Worm (Caenorhabditis elegans) whole organism, L3 larva: ENCODE measurements around the gene math-7.

Experiments
- R02D3.7 ChIP-seq: fragments of 150-350 bp; optimal IDR thresholded peaks from 2 replicates; lab custom pipeline; 2014; ENCODE audit warnings: missing biosample characterization, missing genetic modification characterization
- ZK546.5 ChIP-seq: sonication (generic microtip); optimal IDR thresholded peaks from 2 replicates; lab custom pipeline; 2017; ENCODE audit warnings: missing biosample characterization, missing genetic modification characterization
- aly-2 ChIP-seq: fragments of 150-350 bp; optimal IDR thresholded peaks from 2 replicates; lab custom pipeline; 2014; ENCODE audit warnings: missing biosample characterization, missing genetic modification characterization
- ama-1 ChIP-seq: fragments of 150-350 bp; optimal IDR thresholded peaks from 2 replicates; lab custom pipeline; 2018
- ceh-28 ChIP-seq: fragments of 150-350 bp; optimal IDR thresholded peaks from 2 replicates; lab custom pipeline; 2014; ENCODE audit warnings: missing biosample characterization, missing genetic modification reagents, missing genetic modification characterization
- ceh-82 ChIP-seq: fragments of 150-350 bp; optimal IDR thresholded peaks from 2 replicates; lab custom pipeline; 2014; ENCODE audit warnings: missing biosample characterization, missing genetic modification characterization
- egl-27 ChIP-seq: sonication (generic microtip); optimal IDR thresholded peaks from 4 replicates; lab custom pipeline; 2017; ENCODE audit warnings: missing biosample characterization, missing genetic modification reagents, missing genetic modification characterization
- egl-5 ChIP-seq: fragments of 150-350 bp; optimal IDR thresholded peaks from 2 replicates; lab custom pipeline; 2017; ENCODE audit warnings: missing biosample characterization, missing genetic modification reagents, missing genetic modification characterization, inconsistent platforms
- elt-2 ChIP-seq: sonication (generic microtip); optimal IDR thresholded peaks from 2 replicates; lab custom pipeline; 2016; ENCODE audit warnings: missing genetic modification reagents, mild to moderate bottlenecking, missing genetic modification characterization, missing compliant biosample characterization
- elt-3 ChIP-seq, 3 experiments: fragments of 150-350 bp in 1 of 3; sonication (generic microtip) in 2 of 3; optimal IDR thresholded peaks; 2 replicates in 2 of 3; 4 replicates in 1 of 3; lab custom pipeline; 2014 to 2017; ENCODE audit warnings: missing biosample characterization in 3 of 3, missing genetic modification characterization in 3 of 3
- eor-1 ChIP-seq, 2 experiments: fragments of 150-350 bp; optimal IDR thresholded peaks; 2 replicates each; lab custom pipeline; 2014 to 2018; ENCODE audit warnings: missing biosample characterization in 2 of 2, missing genetic modification characterization in 2 of 2
- fkh-10 ChIP-seq: sonication (generic microtip); optimal IDR thresholded peaks from 2 replicates; lab custom pipeline; 2017; ENCODE audit warnings: missing biosample characterization, missing genetic modification reagents, missing genetic modification characterization
- fos-1 ChIP-seq: fragments of 150-350 bp; optimal IDR thresholded peaks from 2 replicates; lab custom pipeline; 2014; ENCODE audit warnings: missing biosample characterization, missing genetic modification characterization
- jun-1 ChIP-seq: fragments of 150-350 bp; optimal IDR thresholded peaks from 2 replicates; lab custom pipeline; 2014; ENCODE audit warnings: missing biosample characterization, missing genetic modification reagents, missing genetic modification characterization
- lin-15B ChIP-seq: fragments of 150-350 bp; optimal IDR thresholded peaks from 2 replicates; lab custom pipeline; 2014; ENCODE audit warnings: missing biosample characterization, missing genetic modification characterization
- lin-39 ChIP-seq: fragments of 150-350 bp; optimal IDR thresholded peaks from 2 replicates; lab custom pipeline; 2018; ENCODE audit warnings: missing biosample characterization, missing genetic modification reagents, missing genetic modification characterization
- mdl-1 ChIP-seq: fragments of 150-350 bp; optimal IDR thresholded peaks from 2 replicates; lab custom pipeline; 2014; ENCODE audit warnings: missing biosample characterization, missing genetic modification characterization
- mml-1 ChIP-seq: fragments of 150-350 bp; sonication (generic microtip); optimal IDR thresholded peaks from 3 replicates; lab custom pipeline; 2014; ENCODE audit warnings: missing biosample characterization, missing genetic modification characterization
- nfya-1 ChIP-seq: sonication (generic microtip); optimal IDR thresholded peaks from 2 replicates; lab custom pipeline; 2017; ENCODE audit warnings: missing genetic modification characterization, mild to moderate bottlenecking, missing compliant biosample characterization, antibody characterized with exemption, moderate library complexity; ENCODE audit not compliant: insufficient read depth
- nhr-23 ChIP-seq: fragments of 150-350 bp; optimal IDR thresholded peaks from 2 replicates; lab custom pipeline; 2014; ENCODE audit warnings: missing biosample characterization, missing genetic modification reagents, missing genetic modification characterization
- nhr-237 ChIP-seq: fragments of 150-350 bp; optimal IDR thresholded peaks from 2 replicates; lab custom pipeline; 2014; ENCODE audit warnings: missing biosample characterization, missing genetic modification characterization
- nhr-25 ChIP-seq: sonication (generic microtip); optimal IDR thresholded peaks from 2 replicates; lab custom pipeline; 2017; ENCODE audit warnings: missing biosample characterization, missing genetic modification characterization
- nhr-28 ChIP-seq: fragments of 150-350 bp; optimal IDR thresholded peaks from 2 replicates; lab custom pipeline; 2014; ENCODE audit warnings: missing biosample characterization, missing genetic modification characterization
- nhr-43 ChIP-seq: sonication (generic microtip); optimal IDR thresholded peaks from 2 replicates; lab custom pipeline; 2016; ENCODE audit warnings: mild to moderate bottlenecking, missing genetic modification characterization, missing compliant biosample characterization; ENCODE audit not compliant: poor library complexity, severe bottlenecking
- nhr-67 ChIP-seq: fragments of 150-350 bp; optimal IDR thresholded peaks from 2 replicates; lab custom pipeline; 2014; ENCODE audit warnings: missing biosample characterization, missing genetic modification characterization
- nhr-76 ChIP-seq: fragments of 150-350 bp; sonication (generic microtip); optimal IDR thresholded peaks from 5 replicates; lab custom pipeline; 2014; ENCODE audit warnings: missing biosample characterization, missing genetic modification characterization
- pha-4 ChIP-seq: fragments of 150-350 bp; optimal IDR thresholded peaks from 2 replicates; lab custom pipeline; 2014; ENCODE audit warnings: missing biosample characterization, missing genetic modification reagents, missing genetic modification characterization
- pqm-1 ChIP-seq: fragments of 150-350 bp; optimal IDR thresholded peaks from 2 replicates; lab custom pipeline; 2017; ENCODE audit warnings: missing biosample characterization, missing genetic modification characterization, inconsistent platforms
- sea-2 ChIP-seq: fragments of 150-350 bp; sonication (generic microtip); optimal IDR thresholded peaks from 4 replicates; lab custom pipeline; 2014; ENCODE audit warnings: missing biosample characterization, missing genetic modification reagents, missing genetic modification characterization
- skn-1 ChIP-seq: fragments of 150-350 bp; optimal IDR thresholded peaks from 2 replicates; lab custom pipeline; 2014; ENCODE audit warnings: missing biosample characterization, missing genetic modification characterization
- snpc-4 ChIP-seq: fragments of 150-350 bp; optimal IDR thresholded peaks from 2 replicates; lab custom pipeline; 2014; ENCODE audit warnings: missing biosample characterization, missing genetic modification characterization
- tbx-2 ChIP-seq: sonication (generic microtip); optimal IDR thresholded peaks from 2 replicates; lab custom pipeline; 2016; ENCODE audit warnings: mild to moderate bottlenecking, missing genetic modification characterization, missing compliant biosample characterization
- unc-39 ChIP-seq: sonication (generic microtip); optimal IDR thresholded peaks from 4 replicates; lab custom pipeline; 2017; ENCODE audit warnings: missing biosample characterization, missing genetic modification characterization
- unc-62 ChIP-seq: fragments of 150-350 bp; sonication (generic microtip); optimal IDR thresholded peaks from 4 replicates; lab custom pipeline; 2014; ENCODE audit warnings: missing biosample characterization, missing genetic modification reagents, missing genetic modification characterization
- ztf-11 ChIP-seq: fragments of 150-350 bp; optimal IDR thresholded peaks from 2 replicates; lab custom pipeline; 2014; ENCODE audit warnings: missing biosample characterization, missing genetic modification characterization

The math-7 gene

DNA sequence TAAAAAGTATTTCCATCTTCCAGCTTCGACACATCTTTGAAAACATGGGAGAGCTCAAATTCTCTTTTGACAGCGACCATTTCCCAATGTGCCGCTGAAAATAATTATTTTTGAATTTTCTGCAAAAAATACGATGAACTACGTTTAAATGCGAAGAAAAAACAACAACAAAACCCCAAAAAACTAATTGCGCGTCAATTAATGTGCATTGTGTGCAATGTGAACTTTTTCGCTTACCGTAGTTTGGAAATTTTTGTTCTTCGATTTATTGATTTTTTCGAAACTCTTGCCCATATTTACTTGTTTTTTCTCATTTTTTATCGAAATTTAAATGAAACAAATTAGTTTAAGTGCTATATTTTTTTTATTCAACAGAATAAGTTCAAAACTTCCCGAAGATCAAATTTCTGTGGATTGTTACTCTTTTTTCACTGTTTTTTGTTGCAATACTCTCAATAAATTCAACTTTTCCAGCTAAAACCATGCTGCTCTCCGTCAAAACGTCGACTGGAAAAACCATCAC, 36.4 kb upstream of the math-7 start, which contains the start of the genes bath-2 and F52C6.4:
Gene bath-2 (minus strand): TSS at position 101 of the 523 bp plus-strand sequence.
Gene F52C6.4 (plus strand): TSS at position 473 of the 523 bp plus-strand sequence.
- TF ChIP-seq unc-62 (GFP tag; lab: Kevin White, UChicago): no peak
- no peak for TF ChIP-seq aly-2
- no peak for TF ChIP-seq nhr-23 (tag; lab: Kevin White, UChicago)
- TF ChIP-seq jun-1 (tag; lab: Kevin White, UChicago): no peak
- no peak for TF ChIP-seq fkh-10 (GFP tag; lab: Kevin White, UChicago)
- TF ChIP-seq nhr-43 (tag; lab: Kevin White, UChicago): no peak
- no peak for TF ChIP-seq egl-27 (tag; lab: Kevin White, UChicago)
- no peak for TF ChIP-seq ceh-82 (tag; lab: Kevin White, UChicago)
- TF ChIP-seq nhr-76: no peak
- no peak for TF ChIP-seq nhr-237
- no peak for TF ChIP-seq egl-5 (tag; lab: Kevin White, UChicago)
- TF ChIP-seq nhr-28 (tag; lab: Kevin White, UChicago): no peak
- TF ChIP-seq lin-39 (tag; lab: Kevin White, UChicago): no peak
- TF ChIP-seq mml-1 (tag; lab: Kevin White, UChicago): no peak
- TF ChIP-seq nhr-67 (tag; lab: Kevin White, UChicago): no peak
- TF ChIP-seq elt-2 (tag; lab: Kevin White, UChicago): no peak
- TF ChIP-seq, all 47 proteins: peak for 0

DNA sequence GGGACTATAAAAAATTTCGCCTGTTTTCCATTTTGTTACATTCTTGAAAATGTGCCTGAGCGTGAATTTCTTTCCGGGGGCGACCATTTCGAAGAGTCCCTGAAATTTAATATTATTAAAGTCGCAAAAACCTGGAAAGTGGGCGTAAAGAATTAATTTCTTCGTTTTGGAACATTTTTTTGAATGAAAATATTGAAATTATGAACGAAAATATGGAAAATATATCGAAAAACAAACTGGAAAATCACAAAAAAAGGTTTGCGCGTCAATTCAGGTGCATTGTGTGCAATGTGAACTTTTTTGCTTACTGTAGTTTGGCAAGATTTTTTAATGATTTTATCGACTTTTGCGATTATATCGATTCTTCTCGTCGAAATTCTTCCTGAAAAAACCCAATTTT, 34.7 kb upstream of the math-7 start, which contains the start of gene bath-7:
Gene bath-7 (minus strand): TSS at position 101 of the 400 bp plus-strand sequence.
- TF ChIP-seq egl-27 (tag; lab: Kevin White, UChicago): no peak
- TF ChIP-seq elt-3 (tag; optimal IDR thresholded peaks at IDR 0.05; lab: Kevin White, UChicago): no peak
- TF ChIP-seq fkh-10 (GFP tag; lab: Kevin White, UChicago): no peak
- TF ChIP-seq nhr-76: no peak
- no peak for TF ChIP-seq snpc-4
- no peak for TF ChIP-seq R02D3.7
- no peak for TF ChIP-seq nhr-25 (tag; lab: Kevin White, UChicago)
- no peak for TF ChIP-seq nhr-237
- TF ChIP-seq ama-1 (lab: Kevin White, UChicago): no peak
- no peak for TF ChIP-seq ZK546.5 (tag; lab: Kevin White, UChicago)
- TF ChIP-seq jun-1 (tag; lab: Kevin White, UChicago): no peak
- no peak for TF ChIP-seq sea-2 (GFP tag; lab: Kevin White, UChicago)
- TF ChIP-seq fos-1 (tag; lab: Kevin White, UChicago): no peak
- no peak for TF ChIP-seq lin-15B (tag; lab: Kevin White, UChicago)
- no peak for TF ChIP-seq unc-39 (tag; lab: Kevin White, UChicago)
- no peak for TF ChIP-seq ztf-11 (tag; lab: Kevin White, UChicago)
- TF ChIP-seq unc-62 (GFP tag; lab: Kevin White, UChicago): no peak
- TF ChIP-seq elt-2 (tag; lab: Kevin White, UChicago): no peak

DNA sequence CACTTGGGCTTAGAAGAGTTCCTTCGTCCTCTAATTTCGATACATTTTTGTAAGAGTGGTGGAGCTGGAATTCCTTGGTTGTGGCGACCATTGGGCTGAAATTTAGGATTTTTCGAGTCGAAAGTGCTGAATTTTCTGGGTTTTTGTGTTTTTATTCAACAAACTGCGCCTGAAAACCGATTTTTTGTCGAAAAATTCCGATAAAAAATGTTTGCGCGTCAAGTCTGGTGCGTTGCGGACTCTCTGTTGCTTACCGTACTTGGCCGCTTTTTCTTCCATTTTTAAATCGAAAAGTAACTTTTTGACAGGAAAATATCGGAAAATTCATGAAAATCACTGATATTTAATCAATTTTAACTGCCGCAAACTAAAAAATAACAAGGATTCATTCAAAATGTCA, 31.6 kb upstream of the math-7 start, which contains the start of gene bath-4:
Gene bath-4 (minus strand): TSS at position 101 of the 400 bp plus-strand sequence.
- TF ChIP-seq jun-1 (tag; lab: Kevin White, UChicago): no peak
- TF ChIP-seq pqm-1 (tag; lab: Kevin White, UChicago): no peak
- TF ChIP-seq nfya-1 (tag; lab: Kevin White, UChicago): no peak
- TF ChIP-seq R02D3.7: no peak

DNA sequence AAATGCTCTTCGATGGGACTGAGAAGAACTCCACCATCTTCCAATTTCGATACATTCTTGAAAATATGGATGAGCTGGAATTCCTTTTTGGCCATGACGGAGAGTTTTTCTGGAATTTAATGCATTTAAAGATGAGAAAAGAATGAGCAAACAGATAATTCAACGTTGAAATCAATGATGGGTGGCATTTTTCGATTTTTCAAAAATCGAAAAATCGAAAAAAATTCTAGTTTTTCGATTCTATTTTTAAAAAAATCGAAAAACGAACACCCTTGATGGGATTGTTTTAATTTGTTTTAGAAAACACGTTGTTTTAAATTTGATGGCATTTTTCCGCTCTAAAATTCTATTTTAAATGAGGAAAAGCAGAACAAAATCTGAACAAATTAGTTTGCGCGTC, 26.5 kb upstream of the math-7 start, which contains the start of gene math-31:
Gene math-31 (minus strand): TSS at position 101 of the 400 bp plus-strand sequence.
- TF ChIP-seq skn-1 (tag; lab: Kevin White, UChicago): no peak
- TF ChIP-seq fkh-10 (GFP tag; lab: Kevin White, UChicago): no peak
- no peak for TF ChIP-seq tbx-2 (tag; lab: Kevin White, UChicago)
- TF ChIP-seq ztf-11 (tag; lab: Kevin White, UChicago): no peak
- TF ChIP-seq ama-1 (lab: Kevin White, UChicago): no peak
- no peak for TF ChIP-seq mdl-1 (tag; lab: Kevin White, UChicago)
- no peak for TF ChIP-seq lin-15B (tag; lab: Kevin White, UChicago)
- no peak for TF ChIP-seq pha-4 (tag; lab: Kevin White, UChicago)
- no peak for TF ChIP-seq eor-1 (tag; optimal IDR thresholded peaks at IDR 0.05; lab: Kevin White, UChicago)
- TF ChIP-seq ceh-28 (tag; lab: Kevin White, UChicago): no peak
- TF ChIP-seq nhr-43 (tag; lab: Kevin White, UChicago): no peak
- TF ChIP-seq nhr-28 (tag; lab: Kevin White, UChicago): no peak
